Fruit fly (Drosophila melanogaster) whole organism, embryonic: ENCODE measurements around the gene CG7943.

Experiments
- Ada2b ChIP-seq: fragments of 200-800 bp; sonication (Bioruptor generic); IDR thresholded peaks from 2 replicates; pipeline ENCODE4 v1.3.6; 2022; ENCODE audit warnings: missing biosample characterization, missing genetic modification characterization
- Adf1 ChIP-seq: fragments of 200-800 bp; sonication (Bioruptor generic); IDR thresholded peaks from 2 replicates; pipeline ENCODE4 v1.3.6; 2022; ENCODE audit warnings: missing biosample characterization, missing genetic modification characterization
- Blimp-1 ChIP-seq: fragments of 200-800 bp; sonication (Bioruptor generic); optimal IDR thresholded peaks from 3 replicates; lab custom pipeline; 2018; ENCODE audit warnings: missing biosample characterization, missing genetic modification characterization, mild to moderate bottlenecking, moderate library complexity, missing genetic modification reagents
- C15 ChIP-seq: fragments of 200-800 bp; sonication (Bioruptor generic); IDR thresholded peaks from 3 replicates; pipeline ENCODE4 v1.3.6; 2022; ENCODE audit warnings: missing biosample characterization, missing genetic modification characterization
- CG11398 ChIP-seq: fragments of 200-800 bp; sonication (Bioruptor generic); optimal IDR thresholded peaks from 2 replicates; lab custom pipeline; 2016; ENCODE audit warnings: missing biosample characterization, missing genetic modification characterization
- CG11695 ChIP-seq: fragments of 200-800 bp; sonication (Bioruptor generic); IDR thresholded peaks from 3 replicates; pipeline ENCODE4 v1.3.6; 2022; ENCODE audit warnings: missing biosample characterization, missing genetic modification characterization
- CG11723 ChIP-seq: fragments of 200-800 bp; sonication (Bioruptor generic); optimal IDR thresholded peaks from 2 replicates; lab custom pipeline; 2017; ENCODE audit warnings: missing biosample characterization, mild to moderate bottlenecking, missing genetic modification characterization
- CG15479 ChIP-seq: fragments of 200-800 bp; sonication (Bioruptor generic); optimal IDR thresholded peaks from 3 replicates; lab custom pipeline; 2019; ENCODE audit warnings: missing biosample characterization, mild to moderate bottlenecking, missing genetic modification characterization, moderate library complexity
- CG1602 ChIP-seq: fragments of 200-800 bp; sonication (Bioruptor generic); optimal IDR thresholded peaks from 3 replicates; lab custom pipeline; 2016; ENCODE audit warnings: missing biosample characterization, missing genetic modification characterization
- CG1603 ChIP-seq: fragments of 200-800 bp; sonication (Bioruptor generic); optimal IDR thresholded peaks from 2 replicates; lab custom pipeline; 2019; ENCODE audit warnings: missing biosample characterization, mild to moderate bottlenecking, missing genetic modification characterization, moderate library complexity
- CG16863 ChIP-seq: fragments of 200-800 bp; sonication (Bioruptor generic); optimal IDR thresholded peaks from 3 replicates; lab custom pipeline; 2016; ENCODE audit warnings: missing biosample characterization, missing genetic modification characterization
- CG2116 ChIP-seq: fragments of 200-800 bp; sonication (Bioruptor generic); optimal IDR thresholded peaks from 3 replicates; lab custom pipeline; 2018; ENCODE audit warnings: missing biosample characterization, mild to moderate bottlenecking, missing genetic modification characterization
- CG2129 ChIP-seq: fragments of 200-800 bp; sonication (Bioruptor generic); IDR thresholded peaks from 2 replicates; pipeline ENCODE4 v1.3.6; 2022; ENCODE audit warnings: missing biosample characterization, missing genetic modification characterization; ENCODE audit not compliant: partially characterized antibody
- CG33213 ChIP-seq: fragments of 200-800 bp; sonication (Bioruptor generic); optimal IDR thresholded peaks from 3 replicates; lab custom pipeline; 2016; ENCODE audit warnings: missing biosample characterization, missing genetic modification characterization
- CG4360 ChIP-seq: fragments of 200-800 bp; sonication (Bioruptor generic); IDR thresholded peaks from 2 replicates; pipeline ENCODE4 v1.3.6; 2022; ENCODE audit warnings: missing biosample characterization, missing genetic modification characterization
- CG4707 ChIP-seq: fragments of 200-800 bp; sonication (Bioruptor generic); optimal IDR thresholded peaks from 2 replicates; lab custom pipeline; 2018; ENCODE audit warnings: missing biosample characterization, mild to moderate bottlenecking, missing genetic modification characterization, moderate library complexity
- CG7786 ChIP-seq: fragments of 200-800 bp; sonication (Bioruptor generic); optimal IDR thresholded peaks from 2 replicates; lab custom pipeline; 2016; ENCODE audit warnings: missing biosample characterization, missing genetic modification characterization
- CG7987 ChIP-seq: fragments of 200-800 bp; sonication (Bioruptor generic); optimal IDR thresholded peaks from 2 replicates; lab custom pipeline; 2018; ENCODE audit warnings: missing biosample characterization, mild to moderate bottlenecking, missing genetic modification characterization, moderate library complexity
- CG8290 ChIP-seq, 3 experiments: fragments of 200-800 bp; sonication (Bioruptor generic); optimal IDR thresholded peaks; 2 replicates each; lab custom pipeline; 2016 to 2019; ENCODE audit warnings: missing biosample characterization in 3 of 3, missing genetic modification characterization in 3 of 3, mild to moderate bottlenecking in 2 of 3, moderate library complexity in 1 of 3
- CG8388 ChIP-seq: fragments of 200-800 bp; sonication (Bioruptor generic); optimal IDR thresholded peaks from 2 replicates; lab custom pipeline; 2019; ENCODE audit warnings: missing biosample characterization, mild to moderate bottlenecking, missing genetic modification characterization, moderate library complexity
- CG9797 ChIP-seq: fragments of 200-800 bp; sonication (Bioruptor generic); optimal IDR thresholded peaks from 3 replicates; lab custom pipeline; 2018; ENCODE audit warnings: missing biosample characterization, mild to moderate bottlenecking, missing genetic modification characterization
- CG9932 ChIP-seq: fragments of 200-800 bp; sonication (Bioruptor generic); IDR thresholded peaks from 2 replicates; pipeline ENCODE4 v1.3.6; 2022; ENCODE audit warnings: missing biosample characterization, missing genetic modification characterization
- Camta ChIP-seq: fragments of 200-800 bp; sonication (Bioruptor generic); optimal IDR thresholded peaks from 2 replicates; lab custom pipeline; 2016; ENCODE audit warnings: missing biosample characterization, missing genetic modification characterization
- CrebB ChIP-seq: fragments of 200-800 bp; sonication (Bioruptor generic); optimal IDR thresholded peaks from 3 replicates; lab custom pipeline; 2018; ENCODE audit warnings: missing biosample characterization, mild to moderate bottlenecking, missing genetic modification characterization
- Dip2 ChIP-seq: fragments of 200-800 bp; sonication (Bioruptor generic); IDR thresholded peaks from 2 replicates; pipeline ENCODE4 v1.3.6; 2022; ENCODE audit warnings: missing biosample characterization, missing genetic modification characterization
- H15 ChIP-seq: fragments of 200-800 bp; sonication (Bioruptor generic); IDR thresholded peaks from 3 replicates; pipeline ENCODE4 v1.3.6; 2022; ENCODE audit warnings: missing biosample characterization, missing genetic modification characterization
- HHEX ChIP-seq: fragments of 200-800 bp; sonication (Bioruptor generic); optimal IDR thresholded peaks from 3 replicates; lab custom pipeline; 2017; ENCODE audit warnings: missing biosample characterization, mild to moderate bottlenecking, missing genetic modification characterization, missing genetic modification reagents
- HmgZ ChIP-seq: fragments of 200-800 bp; sonication (Bioruptor generic); optimal IDR thresholded peaks from 2 replicates; lab custom pipeline; 2018; ENCODE audit warnings: missing biosample characterization, mild to moderate bottlenecking, missing genetic modification characterization
- Hr3 ChIP-seq: fragments of 200-800 bp; sonication (Bioruptor generic); optimal IDR thresholded peaks from 3 replicates; lab custom pipeline; 2016; ENCODE audit warnings: missing biosample characterization, missing genetic modification characterization
- MBD-R2 ChIP-seq: fragments of 200-800 bp; sonication (Bioruptor generic); IDR thresholded peaks from 2 replicates; pipeline ENCODE4 v1.3.6; 2022; ENCODE audit warnings: missing biosample characterization, missing genetic modification characterization
- MTF-1 ChIP-seq: fragments of 200-800 bp; sonication (Bioruptor generic); optimal IDR thresholded peaks from 2 replicates; lab custom pipeline; 2018; ENCODE audit warnings: missing biosample characterization, mild to moderate bottlenecking, missing genetic modification characterization, borderline replicate concordance
- Mrtf ChIP-seq: fragments of 200-800 bp; sonication (Bioruptor generic); IDR thresholded peaks from 3 replicates; pipeline ENCODE4 v1.3.6; 2022; ENCODE audit warnings: missing biosample characterization, missing genetic modification characterization
- Myb ChIP-seq: fragments of 200-800 bp; sonication (Bioruptor generic); optimal IDR thresholded peaks from 2 replicates; lab custom pipeline; 2016; ENCODE audit warnings: missing biosample characterization, missing genetic modification characterization
- Nf-YB ChIP-seq: fragments of 200-800 bp; sonication (Bioruptor generic); optimal IDR thresholded peaks from 3 replicates; lab custom pipeline; 2019; ENCODE audit warnings: missing biosample characterization, mild to moderate bottlenecking, missing genetic modification characterization, moderate library complexity
- Sry-β ChIP-seq: fragments of 200-800 bp; sonication (Bioruptor generic); optimal IDR thresholded peaks from 2 replicates; lab custom pipeline; 2018; ENCODE audit warnings: missing biosample characterization, mild to moderate bottlenecking, missing genetic modification characterization, moderate library complexity
- Xrp1 ChIP-seq: fragments of 200-800 bp; sonication (Bioruptor generic); IDR thresholded peaks from 2 replicates; pipeline ENCODE4 v1.3.6; 2022; ENCODE audit warnings: missing biosample characterization, missing genetic modification characterization
- bbx ChIP-seq: fragments of 200-800 bp; sonication (Bioruptor generic); IDR thresholded peaks from 2 replicates; pipeline ENCODE4 v1.3.6; 2022; ENCODE audit warnings: missing biosample characterization, missing genetic modification characterization; ENCODE audit not compliant: partially characterized antibody
- ems ChIP-seq: fragments of 200-800 bp; sonication (Bioruptor generic); optimal IDR thresholded peaks from 3 replicates; lab custom pipeline; 2016; ENCODE audit warnings: missing biosample characterization, missing genetic modification characterization
- fd102C ChIP-seq: fragments of 200-800 bp; sonication (Bioruptor generic); optimal IDR thresholded peaks from 2 replicates; lab custom pipeline; 2018; ENCODE audit warnings: missing biosample characterization, mild to moderate bottlenecking, missing genetic modification characterization, moderate library complexity
- gcm ChIP-seq: fragments of 200-800 bp; sonication (Bioruptor generic); optimal IDR thresholded peaks from 2 replicates; lab custom pipeline; 2019; ENCODE audit warnings: missing biosample characterization, mild to moderate bottlenecking, missing genetic modification characterization, moderate library complexity
- jigr1 ChIP-seq: fragments of 200-800 bp; sonication (Bioruptor generic); IDR thresholded peaks from 3 replicates; pipeline ENCODE4 v1.3.6; 2022; ENCODE audit warnings: missing biosample characterization, missing genetic modification characterization
- lola ChIP-seq, 3 experiments: fragments of >200 bp in 2 of 3; fragments of 200-800 bp in 1 of 3; sonication (Bioruptor generic) in 1 of 3; optimal IDR thresholded peaks; 2 replicates each; lab custom pipeline; 2017 to 2019; ENCODE audit warnings: missing biosample characterization in 3 of 3, missing genetic modification characterization in 3 of 3, mild to moderate bottlenecking in 1 of 3, moderate library complexity in 1 of 3
- maf-S ChIP-seq: fragments of 200-800 bp; sonication (Bioruptor generic); optimal IDR thresholded peaks from 2 replicates; lab custom pipeline; 2016; ENCODE audit warnings: missing biosample characterization, missing genetic modification characterization
- pita ChIP-seq: fragments of 200-800 bp; sonication (Bioruptor generic); optimal IDR thresholded peaks from 2 replicates; lab custom pipeline; 2017; ENCODE audit warnings: missing biosample characterization, mild to moderate bottlenecking, missing genetic modification characterization
- pum ChIP-seq: fragments of 200-800 bp; sonication (Bioruptor generic); optimal IDR thresholded peaks from 2 replicates; lab custom pipeline; 2016; ENCODE audit warnings: missing biosample characterization, missing genetic modification characterization
- scrt ChIP-seq: fragments of 200-800 bp; sonication (Bioruptor generic); optimal IDR thresholded peaks from 2 replicates; lab custom pipeline; 2018; ENCODE audit warnings: missing biosample characterization, mild to moderate bottlenecking, missing genetic modification characterization, moderate library complexity
- sima ChIP-seq: fragments of 200-800 bp; sonication (Bioruptor generic); optimal IDR thresholded peaks from 2 replicates; lab custom pipeline; 2016; ENCODE audit warnings: missing biosample characterization, missing genetic modification characterization
- sr ChIP-seq: fragments of 200-800 bp; sonication (Bioruptor generic); IDR thresholded peaks from 3 replicates; pipeline ENCODE4 v1.3.6; 2022; ENCODE audit warnings: missing biosample characterization, missing genetic modification characterization

The CG7943 gene

dm6 chr3R:30043139-30043744 is 3.0 kb upstream of the CG7943 start, which contains the start of gene Sry-delta (continued):
- TF ChIP-seq pita (GFP tag; lab: Kevin White, UChicago) (no peak), Xrp1 (peak; percentile 68; the same call in 1 of the 2 replicates), CG2129 (GFP tag; lab: Robert Waterston, UW) (peak; percentile 56), CG11695 (peak; percentile 36; the same call in 1 of the 3 replicates), lola (GFP tag; optimal IDR thresholded peaks at IDR 0.05; lab: Kevin White, UChicago) (peak in 1 of 3 experiments; percentile 34), Sry-β (GFP tag; lab: Kevin White, UChicago) (peak; percentile 83), Adf1 (GFP tag; lab: Robert Waterston, UW) (peak; percentile 55; the same call in 1 of the 2 replicates), CG16863 (GFP tag; lab: Kevin White, UChicago) (peak; percentile 53), bbx (GFP tag; lab: Robert Waterston, UW) (peak; percentile 77), HmgZ (tag; lab: Kevin White, UChicago) (peak; percentile 90), CG9797 (peak; percentile 66), maf-S (GFP tag; lab: Kevin White, UChicago) (peak; percentile 86), Camta (GFP tag; lab: Kevin White, UChicago) (peak; percentile 78), sr (peak; percentile 59; the same call in 2 of the 3 replicates), MBD-R2 (GFP tag; lab: Robert Waterston, UW) (peak; percentile 98), CrebB (peak; percentile 71), scrt (GFP tag; lab: Kevin White, UChicago) (no peak), ems (GFP tag; lab: Kevin White, UChicago) (peak; percentile 69), Hr3 (GFP tag; lab: Kevin White, UChicago) (peak; percentile 68), CG11723 (GFP tag; lab: Kevin White, UChicago) (peak; percentile 74), fd102C (peak; percentile 44), sima (GFP tag; lab: Kevin White, UChicago) (peak; percentile 85), Dip2 (GFP tag; lab: Robert Waterston, UW) (no peak), pum (GFP tag; lab: Kevin White, UChicago) (peak; percentile 86), CG7786 (peak; percentile 85), gcm (GFP tag; lab: Kevin White, UChicago) (peak; percentile 24), HHEX (GFP tag; lab: Kevin White, UChicago) (peak; percentile 73), Ada2b (GFP tag; lab: Robert Waterston, UW) (peak; percentile 77), CG1602 (GFP tag; lab: Kevin White, UChicago) (peak; percentile 74), CG11398 (peak; percentile 70), CG2116 (GFP tag; lab: Kevin White, UChicago) (peak; percentile 100), Myb (peak; percentile 70), CG8290 (GFP tag; optimal IDR thresholded peaks at IDR 0.05; lab: Kevin White, UChicago) (peak; percentile 72), CG8290 (tag; optimal IDR thresholded peaks at IDR 0.05; lab: Kevin White, UChicago) (peak in 1 of 2 experiments; percentile 37), CG1603 (tag; lab: Kevin White, UChicago) (peak; percentile 99), CG15479 (no peak), jigr1 (GFP tag; lab: Robert Waterston, UW) (no peak; the same call in 2 of the 3 replicates), CG8388 (GFP tag; lab: Kevin White, UChicago) (peak; percentile 56), Blimp-1 (GFP tag; lab: Kevin White, UChicago) (no peak), Nf-YB (GFP tag; lab: Kevin White, UChicago) (no peak), C15 (GFP tag; lab: Robert Waterston, UW) (no peak), CG33213 (GFP tag; lab: Kevin White, UChicago) (peak; percentile 90), H15 (GFP tag; lab: Robert Waterston, UW) (peak; percentile 61; the same call in 1 of the 3 replicates), CG9932 (GFP tag; lab: Robert Waterston, UW) (peak; percentile 96), CG4707 (GFP tag; lab: Kevin White, UChicago) (peak; percentile 31), CG7987 (peak; percentile 83), Mrtf (GFP tag; lab: Robert Waterston, UW) (peak; percentile 58; the same call in 1 of the 3 replicates), CG4360 (GFP tag; lab: Robert Waterston, UW) (no peak), MTF-1 (GFP tag; lab: Kevin White, UChicago) (peak; percentile 51)
